Worm (Caenorhabditis elegans) whole organism, L1 larva: ENCODE measurements around the gene K02F6.3.
"Not testable (repeated sequence)": the region's sequence is repeated elsewhere in the genome, so short reads cannot be mapped to it uniquely, and the experiment has no call there.

ENCODE experiments used
- C34B4.2 ChIP-seq: sonication (generic microtip); optimal IDR thresholded peaks from 2 replicates; lab custom pipeline; 2017; ENCODE audit warnings: mild to moderate bottlenecking, missing genetic modification characterization, missing compliant biosample characterization
- F16B12.6 ChIP-seq: fragments of 150-350 bp; optimal IDR thresholded peaks from 2 replicates; lab custom pipeline; 2014; ENCODE audit warnings: missing biosample characterization, missing genetic modification characterization
- ama-1 ChIP-seq: fragments of 150-350 bp; optimal IDR thresholded peaks from 2 replicates; lab custom pipeline; 2014
- ceh-82 ChIP-seq, 3 experiments: fragments of 150-350 bp in 1 of 3; sonication (generic microtip) in 2 of 3; optimal IDR thresholded peaks; 2 replicates each; lab custom pipeline; 2014 to 2017; ENCODE audit warnings: missing biosample characterization in 3 of 3, missing genetic modification characterization in 3 of 3
- fos-1 ChIP-seq: fragments of 150-350 bp; optimal IDR thresholded peaks from 2 replicates; lab custom pipeline; 2014; ENCODE audit warnings: missing biosample characterization, missing genetic modification characterization
- nhr-19 ChIP-seq: fragments of 200-800 bp; sonication (Bioruptor generic); conservative IDR thresholded peaks from 2 replicates; pipeline ENCODE4 v1.3.6; 2022; ENCODE audit warnings: missing genetic modification characterization, missing compliant biosample characterization
- nhr-237 ChIP-seq: fragments of 150-350 bp; optimal IDR thresholded peaks from 2 replicates; lab custom pipeline; 2014; ENCODE audit warnings: missing biosample characterization, missing genetic modification characterization
- nhr-76 ChIP-seq: sonication (generic microtip); optimal IDR thresholded peaks from 2 replicates; lab custom pipeline; 2017; ENCODE audit warnings: missing biosample characterization, missing genetic modification characterization
- pqm-1 ChIP-seq: sonication (generic microtip); optimal IDR thresholded peaks from 3 replicates; lab custom pipeline; 2017; ENCODE audit warnings: missing biosample characterization, missing genetic modification characterization
- unc-130 ChIP-seq: fragments of 150-350 bp; optimal IDR thresholded peaks from 2 replicates; lab custom pipeline; 2017; ENCODE audit warnings: missing biosample characterization, missing genetic modification characterization, inconsistent platforms
- unc-98 ChIP-seq: fragments of 200-800 bp; sonication (Bioruptor generic); IDR thresholded peaks from 2 replicates; pipeline ENCODE4 v1.3.6; 2022; ENCODE audit warnings: missing genetic modification characterization, missing compliant biosample characterization

DNA sequence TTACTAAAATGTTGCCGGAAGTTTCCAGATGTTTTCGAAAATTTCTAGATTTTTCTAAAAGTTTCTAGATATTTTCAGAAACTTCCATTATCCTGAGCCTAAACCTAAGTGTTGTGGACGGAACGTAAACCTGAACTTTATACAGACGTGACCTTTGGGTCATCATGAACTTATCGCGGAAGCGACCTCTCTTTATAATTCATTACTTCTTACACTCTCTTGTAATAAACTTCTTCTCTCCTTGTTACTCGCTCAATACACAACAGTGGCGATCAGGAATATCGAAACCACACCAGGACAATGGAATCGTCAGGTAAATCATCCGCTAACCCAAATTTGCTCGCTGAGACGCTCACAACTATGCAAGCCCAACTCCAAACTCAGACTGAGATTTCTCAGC is 7.6 kb downstream of the K02F6.3 start, which contains the start of gene K02F6.1:
- not testable (repeated sequence) for TF ChIP-seq fos-1 (tag; lab: Kevin White, UChicago); F16B12.6 (tag; lab: Kevin White, UChicago); unc-98 (GFP tag; lab: Robert Waterston, UW); ama-1 (lab: Kevin White, UChicago); nhr-237 (tag; lab: Kevin White, UChicago); unc-130 (tag; lab: Kevin White, UChicago); pqm-1; nhr-76 (tag; lab: Kevin White, UChicago); ceh-82 (tag; optimal IDR thresholded peaks at IDR 0.05; lab: Kevin White, UChicago); C34B4.2 (tag; lab: Kevin White, UChicago); nhr-19 (GFP tag; lab: Robert Waterston, UW)
